Fruit fly (Drosophila melanogaster) whole organism, embryonic: ENCODE results near the gene CG42404.

Experiments used
- Adf1 ChIP-seq: fragments of 200-800 bp; sonication (Bioruptor generic); IDR thresholded peaks from 2 replicates; pipeline ENCODE4 v1.3.6; 2022; ENCODE audit warnings: missing biosample characterization, missing genetic modification characterization
- Bgb ChIP-seq: fragments of 200-800 bp; sonication (Bioruptor generic); IDR thresholded peaks from 2 replicates; pipeline ENCODE4 v1.3.6; 2022; ENCODE audit warnings: missing biosample characterization, missing genetic modification characterization; ENCODE audit not compliant: partially characterized antibody
- CG10147 ChIP-seq: fragments of 200-800 bp; sonication (Bioruptor generic); optimal IDR thresholded peaks from 2 replicates; lab custom pipeline; 2019; ENCODE audit warnings: missing biosample characterization, mild to moderate bottlenecking, missing genetic modification characterization, moderate library complexity
- CG10321 ChIP-seq: fragments of 200-800 bp; sonication (Bioruptor generic); IDR thresholded peaks from 2 replicates; pipeline ENCODE4 v1.3.6; 2022; ENCODE audit warnings: missing biosample characterization, missing genetic modification characterization
- CG10431 ChIP-seq: fragments of 200-800 bp; sonication (Bioruptor generic); optimal IDR thresholded peaks from 3 replicates; lab custom pipeline; 2018; ENCODE audit warnings: missing biosample characterization, mild to moderate bottlenecking, missing genetic modification characterization
- CG12299 ChIP-seq: fragments of 200-800 bp; sonication (Bioruptor generic); optimal IDR thresholded peaks from 2 replicates; lab custom pipeline; 2018; ENCODE audit warnings: missing biosample characterization, mild to moderate bottlenecking, missing genetic modification characterization
- CG13296 ChIP-seq: fragments of 200-800 bp; sonication (Bioruptor generic); optimal IDR thresholded peaks from 3 replicates; lab custom pipeline; 2018; ENCODE audit warnings: missing biosample characterization, mild to moderate bottlenecking, missing genetic modification characterization
- CG16815 ChIP-seq: fragments of 200-800 bp; sonication (Bioruptor generic); optimal IDR thresholded peaks from 3 replicates; lab custom pipeline; 2017; ENCODE audit warnings: missing biosample characterization, mild to moderate bottlenecking, missing genetic modification characterization
- CG1792 ChIP-seq: fragments of 200-800 bp; sonication (Bioruptor generic); optimal IDR thresholded peaks from 2 replicates; lab custom pipeline; 2016; ENCODE audit warnings: missing biosample characterization, missing genetic modification characterization
- CG2120 ChIP-seq: fragments of 200-800 bp; sonication (Bioruptor generic); optimal IDR thresholded peaks from 3 replicates; lab custom pipeline; 2016; ENCODE audit warnings: missing biosample characterization, missing genetic modification characterization
- CG2199 ChIP-seq: fragments of 200-800 bp; sonication (Bioruptor generic); IDR thresholded peaks from 3 replicates; pipeline ENCODE4 v1.3.6; 2022; ENCODE audit warnings: missing biosample characterization, missing genetic modification characterization
- CG2889 ChIP-seq: fragments of 200-800 bp; sonication (Bioruptor generic); IDR thresholded peaks from 3 replicates; pipeline ENCODE4 v1.3.6; 2022; ENCODE audit warnings: missing biosample characterization, missing genetic modification characterization
- CG33213 ChIP-seq: fragments of 200-800 bp; sonication (Bioruptor generic); optimal IDR thresholded peaks from 3 replicates; lab custom pipeline; 2016; ENCODE audit warnings: missing biosample characterization, missing genetic modification characterization
- CG3407 ChIP-seq: fragments of 200-800 bp; sonication (Bioruptor generic); optimal IDR thresholded peaks from 2 replicates; lab custom pipeline; 2018; ENCODE audit warnings: missing biosample characterization, mild to moderate bottlenecking, missing genetic modification characterization
- CG34224 ChIP-seq: fragments of 200-800 bp; sonication (Bioruptor generic); IDR thresholded peaks from 3 replicates; pipeline ENCODE4 v1.3.6; 2022; ENCODE audit warnings: missing biosample characterization, missing genetic modification characterization; ENCODE audit not compliant: partially characterized antibody
- CG34376 ChIP-seq: fragments of 200-800 bp; sonication (Bioruptor generic); optimal IDR thresholded peaks from 2 replicates; lab custom pipeline; 2018; ENCODE audit warnings: missing biosample characterization, mild to moderate bottlenecking, missing genetic modification characterization
- CG4282 ChIP-seq: fragments of 200-800 bp; sonication (Bioruptor generic); optimal IDR thresholded peaks from 2 replicates; lab custom pipeline; 2016; ENCODE audit warnings: missing biosample characterization, missing genetic modification characterization
- CG6854 ChIP-seq: fragments of 200-800 bp; sonication (Bioruptor generic); optimal IDR thresholded peaks from 3 replicates; lab custom pipeline; 2017; ENCODE audit warnings: missing biosample characterization, mild to moderate bottlenecking, missing genetic modification characterization
- CG7839 ChIP-seq: fragments of 200-800 bp; sonication (Bioruptor generic); optimal IDR thresholded peaks from 3 replicates; lab custom pipeline; 2018; ENCODE audit warnings: missing biosample characterization, mild to moderate bottlenecking, missing genetic modification characterization, moderate library complexity
- GATAe ChIP-seq: fragments of 200-800 bp; sonication (Bioruptor generic); conservative IDR thresholded peaks from 2 replicates; pipeline ENCODE4 v1.3.6; 2022; ENCODE audit warnings: missing biosample characterization, missing genetic modification characterization
- Hsf ChIP-seq: fragments of 200-800 bp; sonication (Bioruptor generic); optimal IDR thresholded peaks from 3 replicates; lab custom pipeline; 2016; ENCODE audit warnings: missing biosample characterization, missing genetic modification characterization
- NK7.1 ChIP-seq: fragments of 200-800 bp; sonication (Bioruptor generic); optimal IDR thresholded peaks from 3 replicates; lab custom pipeline; 2016; ENCODE audit warnings: missing biosample characterization, missing genetic modification characterization
- Nf-YC ChIP-seq: fragments of 200-800 bp; optimal IDR thresholded peaks from 3 replicates; lab custom pipeline; 2019; ENCODE audit warnings: missing biosample characterization, mild to moderate bottlenecking, missing genetic modification characterization, moderate library complexity
- Sin3A ChIP-seq: fragments of >200 bp; optimal IDR thresholded peaks from 2 replicates; lab custom pipeline; 2018
- Trl ChIP-seq, 3 experiments: fragments of >200 bp in 2 of 3; fragments of 200-800 bp in 1 of 3; sonication (Bioruptor generic) in 1 of 3; optimal IDR thresholded peaks; 2 replicates in 1 of 3; 3 replicates in 2 of 3; lab custom pipeline; 2016 to 2017; ENCODE audit warnings: missing biosample characterization in 1 of 3, missing genetic modification characterization in 1 of 3
- abd-A ChIP-seq: fragments of 200-800 bp; sonication (Bioruptor generic); optimal IDR thresholded peaks from 3 replicates; lab custom pipeline; 2019; ENCODE audit warnings: missing biosample characterization, mild to moderate bottlenecking, missing genetic modification characterization, moderate library complexity
- bbx ChIP-seq: fragments of 200-800 bp; sonication (Bioruptor generic); IDR thresholded peaks from 2 replicates; pipeline ENCODE4 v1.3.6; 2022; ENCODE audit warnings: missing biosample characterization, missing genetic modification characterization; ENCODE audit not compliant: partially characterized antibody
- bowl ChIP-seq: fragments of 200-800 bp; sonication (Bioruptor generic); IDR thresholded peaks from 2 replicates; pipeline ENCODE4 v1.3.6; 2022; ENCODE audit warnings: missing biosample characterization, missing genetic modification characterization
- btn ChIP-seq: fragments of 200-800 bp; sonication (Bioruptor generic); optimal IDR thresholded peaks from 2 replicates; lab custom pipeline; 2016; ENCODE audit warnings: missing biosample characterization, missing genetic modification characterization
- cwo ChIP-seq: fragments of 200-800 bp; sonication (Bioruptor generic); optimal IDR thresholded peaks from 3 replicates; lab custom pipeline; 2017; ENCODE audit warnings: missing biosample characterization, missing genetic modification characterization, mild to moderate bottlenecking, moderate library complexity, missing genetic modification reagents
- dpn ChIP-seq, 2 experiments: fragments of 200-800 bp; sonication (Bioruptor generic); optimal IDR thresholded peaks; 3 replicates each; lab custom pipeline; 2016; ENCODE audit warnings: missing biosample characterization in 2 of 2, missing genetic modification characterization in 2 of 2
- exex ChIP-seq: fragments of 200-800 bp; sonication (Bioruptor generic); optimal IDR thresholded peaks from 4 replicates; lab custom pipeline; 2018; ENCODE audit warnings: missing biosample characterization, mild to moderate bottlenecking, missing genetic modification characterization, moderate library complexity
- gce ChIP-seq: fragments of 200-800 bp; sonication (Bioruptor generic); IDR thresholded peaks from 3 replicates; pipeline ENCODE4 v1.3.6; 2022; ENCODE audit warnings: missing biosample characterization, missing genetic modification characterization
- grn ChIP-seq: fragments of 200-800 bp; sonication (Bioruptor generic); optimal IDR thresholded peaks from 3 replicates; lab custom pipeline; 2017; ENCODE audit warnings: missing biosample characterization, missing genetic modification characterization
- gro ChIP-seq: fragments of 200-800 bp; sonication (Bioruptor generic); optimal IDR thresholded peaks from 2 replicates; lab custom pipeline; 2016; ENCODE audit warnings: missing biosample characterization, missing genetic modification characterization
- mirr ChIP-seq: fragments of 200-800 bp; sonication (Bioruptor generic); optimal IDR thresholded peaks from 3 replicates; lab custom pipeline; 2018; ENCODE audit warnings: missing biosample characterization, mild to moderate bottlenecking, missing genetic modification characterization
- nerfin-1 ChIP-seq: fragments of 200-800 bp; sonication (Bioruptor generic); optimal IDR thresholded peaks from 3 replicates; lab custom pipeline; 2019; ENCODE audit warnings: missing biosample characterization, mild to moderate bottlenecking, missing genetic modification characterization, moderate library complexity
- pita ChIP-seq: fragments of 200-800 bp; sonication (Bioruptor generic); optimal IDR thresholded peaks from 2 replicates; lab custom pipeline; 2017; ENCODE audit warnings: missing biosample characterization, mild to moderate bottlenecking, missing genetic modification characterization
- row ChIP-seq: fragments of 200-800 bp; sonication (Bioruptor generic); IDR thresholded peaks from 3 replicates; pipeline ENCODE4 v1.3.6; 2022; ENCODE audit warnings: missing biosample characterization, missing genetic modification characterization
- salm ChIP-seq: fragments of 200-800 bp; sonication (Bioruptor generic); optimal IDR thresholded peaks from 2 replicates; lab custom pipeline; 2018; ENCODE audit warnings: missing biosample characterization, mild to moderate bottlenecking, missing genetic modification characterization
- sd ChIP-seq: fragments of 200-800 bp; sonication (Bioruptor generic); optimal IDR thresholded peaks from 3 replicates; lab custom pipeline; 2018; ENCODE audit warnings: missing biosample characterization, mild to moderate bottlenecking, missing genetic modification characterization, moderate library complexity
- sisA ChIP-seq: fragments of 200-800 bp; sonication (Bioruptor generic); IDR thresholded peaks from 2 replicates; pipeline ENCODE4 v1.3.6; 2022; ENCODE audit warnings: missing biosample characterization, missing genetic modification characterization
- sug ChIP-seq: fragments of 200-800 bp; optimal IDR thresholded peaks from 2 replicates; lab custom pipeline; 2019; ENCODE audit warnings: missing biosample characterization, mild to moderate bottlenecking, missing genetic modification characterization, moderate library complexity
- tap ChIP-seq: fragments of 200-800 bp; optimal IDR thresholded peaks from 3 replicates; lab custom pipeline; 2019; ENCODE audit warnings: missing biosample characterization, mild to moderate bottlenecking, missing genetic modification characterization, moderate library complexity
- tna ChIP-seq: fragments of 200-800 bp; sonication (Bioruptor generic); IDR thresholded peaks from 2 replicates; pipeline ENCODE4 v1.3.6; 2022; ENCODE audit warnings: missing biosample characterization, missing genetic modification characterization; ENCODE audit not compliant: partially characterized antibody
- wek ChIP-seq: fragments of 200-800 bp; sonication (Bioruptor generic); optimal IDR thresholded peaks from 3 replicates; lab custom pipeline; 2018; ENCODE audit warnings: missing biosample characterization, mild to moderate bottlenecking, missing genetic modification characterization, moderate library complexity
- zf30C ChIP-seq: fragments of 200-800 bp; sonication (Bioruptor generic); optimal IDR thresholded peaks from 3 replicates; lab custom pipeline; 2018; ENCODE audit warnings: missing biosample characterization, mild to moderate bottlenecking, missing genetic modification characterization

The CG42404 gene

DNA sequence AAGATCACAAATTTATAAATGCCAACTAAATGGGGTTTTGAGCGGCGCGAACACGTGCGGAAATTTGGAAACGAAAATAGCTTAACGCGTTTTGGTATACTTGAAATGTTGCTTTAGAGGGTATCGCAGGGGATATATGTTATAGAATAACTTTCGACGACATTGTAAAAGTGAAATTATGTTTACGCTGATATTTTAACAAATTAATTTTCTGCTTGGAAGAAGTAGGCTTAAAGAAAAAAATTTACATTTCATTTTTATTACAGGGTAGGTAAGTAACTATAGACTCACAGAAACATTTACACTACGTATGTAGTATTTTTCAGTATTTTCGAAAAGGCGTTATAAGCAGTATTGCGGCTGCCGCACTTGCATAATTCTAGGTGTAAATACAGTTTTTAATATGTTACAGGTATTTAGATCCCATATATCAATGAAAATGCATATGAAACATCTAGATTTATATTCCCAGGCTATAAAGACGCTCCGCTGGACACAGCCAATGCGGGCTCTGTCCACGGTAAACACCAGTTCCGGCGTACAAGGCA, 20.5 kb upstream of the CG42404 start, which contains the start of the genes Art3 and mRpS10 (continued):
- TF ChIP-seq Hsf (GFP tag; lab: Kevin White, UChicago) (peak; percentile 100), CG10321 (GFP tag; lab: Robert Waterston, UW) (peak; percentile 92), exex (tag; lab: Kevin White, UChicago) (peak; percentile 99), pita (no peak), row (GFP tag; lab: Robert Waterston, UW) (peak; percentile 100), bbx (GFP tag; lab: Robert Waterston, UW) (no peak), CG1792 (GFP tag; lab: Kevin White, UChicago) (peak; percentile 100), CG12299 (tag; lab: Kevin White, UChicago) (peak; percentile 100), bowl (GFP tag; lab: Robert Waterston, UW) (peak; percentile 99), dpn (GFP tag; optimal IDR thresholded peaks at IDR 0.05; lab: Kevin White, UChicago) (peak; percentile 100), nerfin-1 (tag; lab: Kevin White, UChicago) (peak; percentile 100)

DNA sequence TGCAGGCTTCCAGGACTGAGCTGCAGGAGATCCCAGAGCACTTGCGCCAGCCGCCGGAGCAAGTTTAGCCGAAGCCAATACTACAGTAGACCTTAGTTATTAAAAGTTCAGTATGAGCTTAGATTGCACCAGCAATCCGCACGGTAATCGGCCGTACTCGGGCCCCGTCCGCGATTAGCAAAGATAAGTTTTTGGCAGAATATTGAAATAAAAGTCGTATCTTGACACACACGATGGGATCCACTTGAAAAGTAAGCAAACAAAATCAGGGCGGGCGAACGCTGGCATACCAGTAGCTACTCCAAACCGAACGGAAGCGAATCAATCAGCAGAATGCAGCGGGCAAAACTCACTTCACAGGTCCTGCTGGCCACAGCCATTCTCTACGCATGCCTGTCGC, 19.6 kb upstream of the CG42404 start, which contains the start of gene CG34316:
TSS of gene CG34316 (plus strand) at position 301 of the 400 bp plus-strand sequence.
- TF ChIP-seq exex (tag; lab: Kevin White, UChicago) (peak; percentile 30), Trl (optimal IDR thresholded peaks at IDR 0.05; lab: Kevin White, UChicago) (no peak), Trl (GFP tag; optimal IDR thresholded peaks at IDR 0.05; lab: Kevin White, UChicago) (no peak), sug (tag; lab: Kevin White, UChicago) (peak; percentile 55), CG10147 (GFP tag; lab: Kevin White, UChicago) (no peak), Adf1 (no peak)

DNA sequence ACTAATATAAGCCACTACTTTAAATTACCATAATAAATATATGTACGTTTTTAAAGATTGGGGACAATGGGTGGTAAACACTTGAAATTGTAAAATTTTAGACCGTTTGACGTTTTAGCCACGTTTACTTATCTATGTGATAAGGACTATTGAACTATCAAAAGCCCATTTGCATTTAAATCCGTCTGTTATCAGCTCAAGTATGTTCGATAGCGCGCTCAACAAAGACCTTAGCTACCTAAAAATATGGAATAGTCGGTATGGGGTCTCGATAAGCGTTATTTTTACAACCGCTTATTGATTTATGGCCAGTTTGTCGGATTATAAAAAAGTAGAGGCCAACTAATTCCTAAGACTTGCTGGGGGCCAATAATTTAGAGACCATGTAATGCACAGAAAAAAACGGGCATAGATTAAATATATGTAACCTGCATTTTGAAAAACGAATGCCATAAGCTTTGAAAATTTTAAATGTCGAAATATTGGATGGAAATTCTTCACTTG, 18.2 kb upstream of the CG42404 start:
- TF ChIP-seq Bgb, result no peak
- no peak for TF ChIP-seq btn (GFP tag; lab: Kevin White, UChicago)
- no peak for TF ChIP-seq CG7839 (tag; lab: Kevin White, UChicago)
- no peak for TF ChIP-seq CG34224 (GFP tag; lab: Robert Waterston, UW)
- TF ChIP-seq sisA, result no peak
- no peak for TF ChIP-seq CG2120 (GFP tag; lab: Kevin White, UChicago)
- TF ChIP-seq NK7.1 (GFP tag; lab: Kevin White, UChicago), result no peak
- TF ChIP-seq cwo (GFP tag; lab: Kevin White, UChicago), result peak; percentile 1
- TF ChIP-seq CG6854, result peak; percentile 20
- TF ChIP-seq tap (tag; lab: Kevin White, UChicago), result no peak
- peak; percentile 97 for TF ChIP-seq sd (tag; lab: Kevin White, UChicago)
- peak; percentile 34 for TF ChIP-seq zf30C (GFP tag; lab: Kevin White, UChicago)
- TF ChIP-seq CG2199 (GFP tag; lab: Robert Waterston, UW), result no peak
- peak; percentile 81 for TF ChIP-seq mirr (GFP tag; lab: Kevin White, UChicago)
- TF ChIP-seq GATAe (GFP tag; lab: Robert Waterston, UW), result peak; percentile 32
- no peak for TF ChIP-seq Sin3A (lab: Kevin White, UChicago)
- no peak for TF ChIP-seq abd-A
- TF ChIP-seq CG10431 (GFP tag; lab: Kevin White, UChicago), result no peak
- TF ChIP-seq CG4282, result no peak
- TF ChIP-seq CG3407, result no peak
- TF ChIP-seq Nf-YC (tag; lab: Kevin White, UChicago), result no peak
- no peak for TF ChIP-seq tna
- peak; percentile 1 for TF ChIP-seq salm (tag; lab: Kevin White, UChicago)
- TF ChIP-seq CG13296 (GFP tag; lab: Kevin White, UChicago), result peak; percentile 53
- peak; percentile 91 for TF ChIP-seq CG34376 (GFP tag; lab: Kevin White, UChicago)
- no peak for TF ChIP-seq wek
- peak; percentile 7 for TF ChIP-seq gro
- no peak for TF ChIP-seq CG16815 (GFP tag; lab: Kevin White, UChicago)
- no peak for TF ChIP-seq CG2889 (GFP tag; lab: Robert Waterston, UW)
- peak; percentile 42 for TF ChIP-seq grn (GFP tag; lab: Kevin White, UChicago)
- TF ChIP-seq CG33213, result no peak
- TF ChIP-seq gce (GFP tag; lab: Robert Waterston, UW), result no peak
